Worm (Caenorhabditis elegans) whole organism, L4/young adult: ENCODE results near the gene flp-8.

Experiments
- W03F9.2 ChIP-seq: fragments of 150-350 bp; optimal IDR thresholded peaks from 2 replicates; lab custom pipeline; 2014; ENCODE audit warnings: missing biosample characterization, missing genetic modification characterization
- dao-5 ChIP-seq: sonication (generic microtip); optimal IDR thresholded peaks from 2 replicates; lab custom pipeline; 2016; ENCODE audit warnings: missing genotype, missing genetic modification characterization, moderate library complexity, missing compliant biosample characterization
- him-1 ChIP-seq: sonication (generic microtip); optimal IDR thresholded peaks from 2 replicates; lab custom pipeline; 2016; ENCODE audit warnings: missing genotype, missing genetic modification reagents, missing genetic modification characterization, missing compliant biosample characterization

flp-8 gene

DNA sequence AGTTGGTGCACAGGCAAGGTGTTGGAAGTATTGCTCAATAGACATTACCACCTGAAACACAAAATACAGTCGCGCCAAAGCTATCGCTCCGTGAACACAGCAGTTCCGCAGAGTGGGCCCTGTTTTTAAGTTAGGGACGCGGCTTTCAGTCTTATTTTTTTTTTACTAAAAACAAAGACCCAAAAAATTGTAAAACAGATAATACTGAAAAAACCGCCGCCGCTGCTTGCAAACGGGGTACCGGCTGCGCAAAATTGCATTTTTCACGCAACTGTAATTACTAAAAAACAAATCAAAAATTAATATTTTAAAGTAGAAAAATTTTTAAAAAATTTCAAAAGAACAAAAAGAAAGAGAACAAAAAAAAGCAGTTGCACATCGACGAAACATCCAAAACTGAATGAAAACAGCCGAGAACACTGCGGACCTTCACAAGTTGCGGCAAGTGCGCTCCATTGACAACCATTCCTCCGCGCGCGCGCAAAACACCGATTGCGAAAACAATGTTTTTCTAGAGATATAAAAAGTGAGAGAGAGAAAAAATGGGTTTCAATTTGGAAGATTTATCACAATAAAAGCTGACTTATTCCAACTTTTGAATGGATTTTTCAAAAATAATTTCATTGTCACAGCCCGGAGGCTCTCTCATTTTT is 8.3 kb upstream of the flp-8 start, which contains the start of gene F31F6.3:
Gene F31F6.3, minus strand, starts transcription at position 51 of the 653 bp plus-strand sequence.
- no peak for TF ChIP-seq him-1 (tag; lab: Kevin White, UChicago)
- TF ChIP-seq W03F9.2 (tag; lab: Kevin White, UChicago) = no peak
- TF ChIP-seq dao-5 (tag; lab: Kevin White, UChicago) = no peak

DNA sequence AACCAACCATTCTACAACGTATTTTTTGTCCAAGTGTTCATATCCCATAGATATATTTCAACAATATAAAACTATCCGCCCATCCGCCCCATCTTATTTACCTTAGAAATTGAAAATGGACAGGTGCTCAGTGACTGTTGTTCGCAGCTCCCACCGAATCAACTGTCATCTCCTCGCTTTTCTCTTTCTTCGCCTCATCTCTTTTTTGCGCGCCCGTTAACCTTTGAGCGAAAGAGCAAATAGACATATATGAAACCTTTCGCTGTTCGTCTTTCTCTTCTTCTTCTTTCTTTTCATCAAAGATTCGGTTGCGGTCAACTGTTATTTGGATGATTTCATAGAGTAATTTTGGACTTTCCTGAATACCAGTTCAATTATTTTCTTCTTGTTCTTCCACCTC is 5.6 kb upstream of the flp-8 start, which contains the start of gene sssh-1:
Gene sssh-1, plus strand, starts transcription at position 301 of the 400 bp plus-strand sequence.
- no peak for TF ChIP-seq dao-5 (tag; lab: Kevin White, UChicago)
- no peak for TF ChIP-seq W03F9.2 (tag; lab: Kevin White, UChicago)
- TF ChIP-seq him-1 (tag; lab: Kevin White, UChicago) = no peak

DNA sequence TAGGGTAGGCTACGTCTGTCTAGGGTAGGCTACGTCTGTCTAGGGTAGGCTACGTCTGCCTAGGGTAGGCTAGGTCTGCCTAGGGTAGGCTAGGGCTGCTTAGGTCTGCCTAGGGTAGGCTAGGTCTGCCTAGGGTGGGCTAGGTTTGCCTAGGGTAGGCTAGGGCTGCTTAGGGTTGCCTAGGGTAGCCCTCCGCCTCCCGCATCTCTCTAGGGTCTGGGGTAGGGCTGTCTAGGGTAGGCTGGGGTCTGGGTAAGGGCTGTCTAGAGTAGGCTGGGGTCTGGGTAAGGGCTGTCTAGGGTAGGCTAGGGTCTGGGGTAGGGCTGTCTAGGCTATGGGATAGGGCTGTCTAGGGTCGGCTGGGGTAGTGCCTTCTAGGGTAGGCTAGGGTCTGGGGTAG is 3.5 kb upstream of the flp-8 start:
- TF ChIP-seq dao-5 (tag; lab: Kevin White, UChicago) (no peak), him-1 (tag; lab: Kevin White, UChicago) (no peak), W03F9.2 (tag; lab: Kevin White, UChicago) (no peak)

DNA sequence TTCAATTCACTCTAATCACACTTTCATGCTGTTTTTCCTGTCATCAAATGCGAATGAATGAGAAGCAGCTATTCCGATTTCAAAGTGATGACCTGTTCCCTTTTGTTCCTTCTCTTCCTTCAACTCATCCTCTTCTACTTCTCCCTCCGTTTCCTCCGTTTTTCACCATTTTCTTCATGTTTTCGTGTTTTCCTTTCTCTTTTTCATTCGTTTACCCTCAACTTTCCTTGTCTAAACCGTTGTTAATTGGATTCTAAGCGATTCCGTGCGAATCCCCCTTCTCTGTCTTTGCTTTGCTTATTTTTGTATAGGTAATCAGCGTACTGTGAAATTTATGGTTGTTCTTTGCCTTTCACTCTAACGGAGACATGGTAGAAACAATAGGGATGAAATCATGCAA is 4.6 kb downstream of the flp-8 start:
- TF ChIP-seq W03F9.2 (tag; lab: Kevin White, UChicago) = no peak
- no peak for TF ChIP-seq dao-5 (tag; lab: Kevin White, UChicago)
- no peak for TF ChIP-seq him-1 (tag; lab: Kevin White, UChicago)

DNA sequence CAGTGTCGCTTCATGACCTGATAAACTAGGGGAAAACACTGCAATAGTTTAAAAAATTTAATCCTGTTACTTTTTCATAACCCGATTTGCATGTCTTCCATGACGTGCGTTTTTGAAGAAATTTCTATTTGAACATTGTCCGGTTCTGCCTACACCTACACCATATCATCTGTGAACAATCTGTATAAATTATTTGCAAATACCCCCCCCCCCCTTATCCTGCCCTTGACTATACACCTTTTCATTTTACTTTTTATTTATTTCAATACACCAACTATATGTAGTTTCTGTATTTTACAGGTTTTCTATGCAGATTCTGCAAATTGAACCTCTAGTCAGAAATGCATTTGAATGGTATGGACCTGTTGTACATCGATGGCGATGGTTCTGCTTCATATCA is 7.0 kb downstream of the flp-8 start, which contains the start of gene daf-6:
Gene daf-6, plus strand, starts transcription at position 301 of the 400 bp plus-strand sequence.
- TF ChIP-seq dao-5 (tag; lab: Kevin White, UChicago) (no peak), W03F9.2 (tag; lab: Kevin White, UChicago) (no peak), him-1 (tag; lab: Kevin White, UChicago) (no peak)

DNA sequence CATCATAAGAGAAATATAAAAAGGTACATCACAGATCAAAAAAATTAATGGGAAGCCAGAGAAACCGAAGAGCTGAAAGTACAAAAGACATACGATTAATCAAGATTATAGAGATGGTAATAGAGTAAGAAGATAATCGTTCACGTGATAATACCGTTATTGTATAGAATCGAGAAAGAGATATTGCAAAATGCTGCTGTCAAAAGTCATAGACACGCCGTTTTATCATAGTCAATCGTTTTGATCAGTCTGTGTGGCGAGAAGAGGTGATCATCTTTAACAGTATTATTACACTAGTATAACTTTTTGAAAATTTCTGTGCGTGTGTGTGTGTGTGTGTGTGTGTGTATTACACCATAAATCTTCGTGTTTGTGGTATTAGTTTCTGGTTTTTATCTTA is 13.2 kb downstream of the flp-8 start:
- TF ChIP-seq dao-5 (tag; lab: Kevin White, UChicago) (no peak), him-1 (tag; lab: Kevin White, UChicago) (no peak), W03F9.2 (tag; lab: Kevin White, UChicago) (no peak)

DNA sequence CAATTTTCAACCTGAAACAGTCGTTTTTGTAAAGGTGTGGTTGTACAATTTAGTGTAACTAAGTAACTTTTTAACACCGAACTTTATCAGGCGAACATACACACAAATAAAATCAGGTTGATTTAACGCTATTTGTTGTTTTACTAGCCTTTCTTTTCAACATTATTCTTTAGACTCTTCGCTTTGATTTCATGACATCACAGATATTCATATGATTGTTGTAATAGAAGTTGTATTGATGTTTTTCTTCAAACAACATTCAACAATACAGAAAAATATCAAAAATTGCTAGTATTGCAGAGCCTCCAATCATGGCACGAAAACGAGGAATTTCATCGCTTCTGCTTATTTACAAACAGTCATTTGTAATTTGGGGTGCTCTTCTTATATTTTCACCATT is 13.6 kb downstream of the flp-8 start, which contains the start of gene nac-1:
Gene nac-1, plus strand, starts transcription at position 301 of the 400 bp plus-strand sequence.
- TF ChIP-seq dao-5 (tag; lab: Kevin White, UChicago) = no peak
- no peak for TF ChIP-seq him-1 (tag; lab: Kevin White, UChicago)
- TF ChIP-seq W03F9.2 (tag; lab: Kevin White, UChicago) = no peak

DNA sequence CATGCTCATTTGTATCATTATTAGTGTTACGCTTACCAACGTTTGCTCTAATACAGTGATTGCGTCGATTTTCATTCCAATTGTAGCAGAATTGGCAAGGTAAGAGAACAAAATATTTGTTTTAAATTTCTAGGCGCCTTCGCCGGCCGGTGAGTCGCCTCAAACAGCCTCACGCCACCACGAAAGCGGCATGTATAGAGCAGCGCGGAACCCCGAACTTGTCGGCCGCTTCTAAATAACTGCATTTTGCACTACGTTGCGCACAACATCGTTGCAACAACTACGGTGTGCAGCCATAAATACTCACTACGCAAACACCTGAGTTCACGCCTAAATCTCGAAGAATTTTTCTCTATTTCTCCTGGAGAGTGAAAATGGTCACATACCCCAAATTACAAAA is 16.0 kb downstream of the flp-8 start:
- TF ChIP-seq dao-5 (tag; lab: Kevin White, UChicago) (no peak), him-1 (tag; lab: Kevin White, UChicago) (no peak), W03F9.2 (tag; lab: Kevin White, UChicago) (no peak)

DNA sequence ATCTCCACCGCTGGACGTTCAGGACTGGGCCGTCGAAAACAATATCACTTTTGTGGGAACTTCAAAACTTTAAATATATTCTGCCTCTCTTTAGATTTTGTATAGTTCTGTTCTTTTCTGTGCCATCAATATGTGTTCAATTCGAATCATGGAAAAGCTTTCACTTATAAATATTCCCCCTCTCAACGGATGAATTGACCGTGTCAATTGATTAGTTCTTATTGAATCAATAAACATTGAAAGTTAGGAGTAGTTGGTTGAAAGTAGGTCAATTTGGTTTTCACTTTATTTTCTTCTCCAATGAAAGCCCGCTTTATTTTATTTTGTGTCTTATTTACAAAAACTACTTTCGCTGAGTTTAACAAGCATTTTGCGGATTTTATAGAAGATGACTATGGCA is 17.0 kb downstream of the flp-8 start, which contains the start of gene lips-8:
Gene lips-8, plus strand, starts transcription at position 301 of the 400 bp plus-strand sequence.
- TF ChIP-seq W03F9.2 (tag; lab: Kevin White, UChicago) (no peak), dao-5 (tag; lab: Kevin White, UChicago) (no peak), him-1 (tag; lab: Kevin White, UChicago) (no peak)

DNA sequence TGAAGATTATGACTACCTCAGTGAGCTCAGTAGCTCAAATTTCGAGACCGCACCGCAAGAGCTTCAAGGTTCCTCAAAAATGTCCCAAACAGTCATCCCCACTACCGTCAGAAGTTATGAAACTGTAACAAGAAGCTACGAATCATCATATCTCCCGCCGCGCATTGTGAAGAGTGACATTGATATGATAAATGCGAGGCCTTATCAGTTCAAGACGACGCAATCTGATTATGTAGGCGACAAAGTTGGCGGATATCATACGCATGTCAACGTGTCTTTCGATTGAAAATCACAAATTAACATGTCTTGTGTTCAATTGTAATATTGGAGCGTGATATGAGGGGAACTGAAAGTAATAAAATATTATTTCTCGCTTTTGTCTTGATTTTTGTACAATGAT is 19.3 kb downstream of the flp-8 start:
- TF ChIP-seq W03F9.2 (tag; lab: Kevin White, UChicago) (no peak), dao-5 (tag; lab: Kevin White, UChicago) (no peak), him-1 (tag; lab: Kevin White, UChicago) (no peak)

DNA sequence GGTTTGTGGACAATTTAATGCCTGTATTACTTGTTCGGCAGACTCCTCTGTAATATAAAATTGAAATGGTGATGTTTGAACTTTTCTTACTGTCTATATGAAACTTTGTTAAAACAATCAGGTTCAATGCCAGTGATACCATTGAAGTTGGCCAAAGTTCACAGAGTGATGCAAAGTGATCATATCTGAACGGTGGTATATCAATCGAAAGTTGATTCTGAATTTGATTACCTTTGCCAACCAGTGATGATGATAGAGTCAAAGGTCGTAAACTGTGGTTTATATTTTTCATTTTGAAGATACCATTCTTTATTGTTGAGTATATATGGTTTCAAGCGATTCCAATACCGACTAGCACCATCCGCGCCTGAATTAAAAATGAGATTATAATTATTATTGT is 22.2 kb downstream of the flp-8 start:
- TF ChIP-seq W03F9.2 (tag; lab: Kevin White, UChicago) (no peak), him-1 (tag; lab: Kevin White, UChicago) (no peak), dao-5 (tag; lab: Kevin White, UChicago) (no peak)

DNA sequence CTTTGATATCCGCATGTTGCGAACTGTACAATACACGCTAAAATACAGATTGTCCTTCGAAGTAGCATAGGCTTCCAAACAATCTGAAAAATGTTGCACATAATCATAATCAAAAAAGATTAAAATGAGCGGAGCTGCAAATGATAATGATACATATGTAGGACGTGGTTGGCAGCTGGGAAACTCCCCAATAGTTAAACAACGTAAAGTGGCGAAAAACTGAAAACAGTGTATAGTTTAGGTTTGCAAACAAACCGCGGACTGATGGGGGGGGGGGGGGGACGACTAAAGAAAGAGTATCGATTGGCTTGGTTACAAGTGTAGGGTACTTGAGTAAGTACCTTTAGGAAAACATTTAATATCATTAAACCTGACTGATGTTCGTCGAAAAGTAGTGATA is 23.9 kb downstream of the flp-8 start, which contains the start of gene hex-5:
Gene hex-5, minus strand, starts transcription at position 101 of the 400 bp plus-strand sequence.
- TF ChIP-seq him-1 (tag; lab: Kevin White, UChicago) = no peak

DNA sequence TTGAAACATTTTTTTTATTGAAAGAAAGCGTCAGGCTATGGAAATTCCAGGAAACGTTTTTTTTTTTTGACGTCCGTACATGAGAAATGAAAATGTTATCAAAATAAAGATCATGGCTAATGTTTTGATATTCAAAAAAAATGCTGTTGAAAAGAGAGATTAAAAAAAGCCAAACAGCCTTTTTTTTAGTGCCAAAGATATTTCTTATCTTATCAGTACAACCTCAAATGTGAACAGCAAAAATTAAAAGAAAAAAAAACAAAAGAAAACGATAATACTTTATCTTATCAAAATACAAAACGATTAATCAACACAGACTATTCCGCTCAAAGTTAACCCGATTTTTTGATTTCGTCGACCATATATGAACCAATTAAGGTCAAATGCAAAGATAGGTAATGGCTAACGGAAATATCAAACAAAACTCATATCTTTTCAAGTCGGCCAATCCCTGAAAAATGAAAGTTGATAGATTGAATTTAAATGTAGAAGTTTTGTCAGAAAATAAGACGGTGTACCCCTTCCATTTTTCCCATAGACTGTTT is 26.1 kb downstream of the flp-8 start:
- TF ChIP-seq W03F9.2 (tag; lab: Kevin White, UChicago) (no peak), dao-5 (tag; lab: Kevin White, UChicago) (no peak), him-1 (tag; lab: Kevin White, UChicago) (no peak)

DNA sequence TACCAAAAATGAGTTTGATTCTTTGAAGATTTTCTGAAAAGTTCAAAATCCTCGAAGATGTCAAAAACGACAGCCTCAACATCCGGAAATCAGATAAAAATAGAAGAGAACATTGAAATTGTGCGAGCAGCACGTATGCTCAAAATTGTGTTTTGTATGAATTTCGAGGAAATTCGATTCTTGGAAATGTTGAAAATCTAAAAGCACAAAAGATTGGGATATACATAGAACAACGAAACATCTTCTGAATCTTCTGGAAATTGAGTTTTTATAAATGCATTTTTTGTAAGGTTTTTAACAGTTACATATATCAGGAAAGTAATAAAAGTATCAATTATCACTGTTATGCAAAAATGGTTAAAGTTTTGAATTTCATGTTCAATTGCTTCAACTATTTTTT is 29.5 kb downstream of the flp-8 start:
- TF ChIP-seq him-1 (tag; lab: Kevin White, UChicago) = no peak
- no peak for TF ChIP-seq dao-5 (tag; lab: Kevin White, UChicago)
- TF ChIP-seq W03F9.2 (tag; lab: Kevin White, UChicago) = no peak
